Worm (Caenorhabditis elegans) whole organism, late embryonic: ENCODE data around the gene srv-4.

Experiments
- C08G9.2 ChIP-seq: sonication (generic microtip); optimal IDR thresholded peaks from 2 replicates; lab custom pipeline; 2016; ENCODE audit warnings: mild to moderate bottlenecking, missing genetic modification characterization, moderate library complexity, missing compliant biosample characterization
- C38D4.7 ChIP-seq: fragments of 200-800 bp; sonication (Bioruptor generic); optimal IDR thresholded peaks from 2 replicates; lab custom pipeline; 2018; ENCODE audit warnings: mild to moderate bottlenecking, missing genetic modification characterization, moderate library complexity, missing compliant biosample characterization
- K02D7.2 ChIP-seq: sonication (generic microtip); optimal IDR thresholded peaks from 2 replicates; lab custom pipeline; 2017; ENCODE audit warnings: mild to moderate bottlenecking, missing genetic modification characterization, missing compliant biosample characterization
- Y22D7AL.16 ChIP-seq: sonication (generic microtip); optimal IDR thresholded peaks from 2 replicates; lab custom pipeline; 2016; ENCODE audit warnings: missing genetic modification characterization, missing compliant biosample characterization
- ceh-14 ChIP-seq: sonication (generic microtip); optimal IDR thresholded peaks from 2 replicates; lab custom pipeline; 2016; ENCODE audit warnings: missing genotype, missing genetic modification characterization, missing compliant biosample characterization
- ceh-18 ChIP-seq: sonication (generic microtip); optimal IDR thresholded peaks from 2 replicates; lab custom pipeline; 2016; ENCODE audit warnings: missing genetic modification characterization, missing compliant biosample characterization
- ceh-2 ChIP-seq: sonication (generic microtip); optimal IDR thresholded peaks from 2 replicates; lab custom pipeline; 2016; ENCODE audit warnings: missing genotype, missing genetic modification characterization, missing compliant biosample characterization
- ceh-24 ChIP-seq: sonication (generic microtip); optimal IDR thresholded peaks from 2 replicates; lab custom pipeline; 2016; ENCODE audit warnings: mild to moderate bottlenecking, missing genetic modification characterization, missing compliant biosample characterization
- ceh-30 ChIP-seq: fragments of 150-350 bp; optimal IDR thresholded peaks from 2 replicates; lab custom pipeline; 2014; ENCODE audit warnings: missing biosample characterization, missing genetic modification characterization
- ceh-45 ChIP-seq: fragments of 200-800 bp; sonication (Bioruptor generic); IDR thresholded peaks from 2 replicates; pipeline ENCODE4 v1.3.6; 2022; ENCODE audit warnings: missing genetic modification reagents, missing genetic modification characterization, missing compliant biosample characterization
- ceh-48 ChIP-seq: sonication (generic microtip); optimal IDR thresholded peaks from 2 replicates; lab custom pipeline; 2016; ENCODE audit warnings: missing genetic modification characterization, inconsistent platforms, missing compliant biosample characterization
- ceh-6 ChIP-seq: fragments of 200-800 bp; sonication (Bioruptor generic); optimal IDR thresholded peaks from 2 replicates; lab custom pipeline; 2018; ENCODE audit warnings: mild to moderate bottlenecking, missing genetic modification characterization, missing compliant biosample characterization
- dmd-4 ChIP-seq: sonication (generic microtip); optimal IDR thresholded peaks from 2 replicates; lab custom pipeline; 2016; ENCODE audit warnings: borderline replicate concordance, missing genetic modification characterization, missing compliant biosample characterization
- dve-1 ChIP-seq: sonication (generic microtip); optimal IDR thresholded peaks from 2 replicates; lab custom pipeline; 2017; ENCODE audit warnings: antibody characterized with exemption, mild to moderate bottlenecking, missing genetic modification characterization, missing compliant biosample characterization
- ets-4 ChIP-seq: sonication (generic microtip); optimal IDR thresholded peaks from 2 replicates; lab custom pipeline; 2016; ENCODE audit warnings: missing genetic modification characterization, missing compliant biosample characterization
- eyg-1 ChIP-seq: sonication (generic microtip); optimal IDR thresholded peaks from 2 replicates; lab custom pipeline; 2016; ENCODE audit warnings: missing genotype, missing genetic modification characterization, missing compliant biosample characterization
- fax-1 ChIP-seq: sonication (generic microtip); optimal IDR thresholded peaks from 2 replicates; lab custom pipeline; 2016; ENCODE audit warnings: missing genotype, missing genetic modification characterization, missing compliant biosample characterization
- fkh-10 ChIP-seq: fragments of 150-350 bp; optimal IDR thresholded peaks from 2 replicates; lab custom pipeline; 2014; ENCODE audit warnings: missing biosample characterization, missing genetic modification reagents, missing genetic modification characterization
- fkh-6 ChIP-seq: sonication (generic microtip); optimal IDR thresholded peaks from 2 replicates; lab custom pipeline; 2016; ENCODE audit warnings: missing genetic modification characterization, missing compliant biosample characterization
- gmeb-2 ChIP-seq: sonication (generic microtip); optimal IDR thresholded peaks from 2 replicates; lab custom pipeline; 2016; ENCODE audit warnings: missing genetic modification characterization, inconsistent platforms, missing compliant biosample characterization
- hlh-13 ChIP-seq: fragments of 200-800 bp; sonication (Bioruptor generic); optimal IDR thresholded peaks from 2 replicates; lab custom pipeline; 2018; ENCODE audit warnings: mild to moderate bottlenecking, missing genetic modification characterization, missing compliant biosample characterization
- hlh-6 ChIP-seq: sonication (generic microtip); optimal IDR thresholded peaks from 2 replicates; lab custom pipeline; 2016; ENCODE audit warnings: missing genotype, missing genetic modification characterization, missing compliant biosample characterization
- hlh-8 ChIP-seq: sonication (generic microtip); optimal IDR thresholded peaks from 2 replicates; lab custom pipeline; 2016; ENCODE audit warnings: missing genotype, missing genetic modification characterization, missing compliant biosample characterization
- mec-3 ChIP-seq: sonication (generic microtip); optimal IDR thresholded peaks from 2 replicates; lab custom pipeline; 2016; ENCODE audit warnings: borderline replicate concordance, missing genetic modification characterization, missing compliant biosample characterization
- nfya-1 ChIP-seq: sonication (generic microtip); optimal IDR thresholded peaks from 2 replicates; lab custom pipeline; 2017; ENCODE audit warnings: missing genetic modification characterization, mild to moderate bottlenecking, missing compliant biosample characterization, antibody characterized with exemption, moderate library complexity
- nhr-11 ChIP-seq: fragments of 150-350 bp; optimal IDR thresholded peaks from 2 replicates; lab custom pipeline; 2014; ENCODE audit warnings: missing biosample characterization, missing genetic modification characterization
- nhr-232 ChIP-seq: sonication (generic microtip); optimal IDR thresholded peaks from 2 replicates; lab custom pipeline; 2016; ENCODE audit warnings: missing genetic modification characterization, missing compliant biosample characterization
- pax-1 ChIP-seq: fragments of 150-350 bp; optimal IDR thresholded peaks from 2 replicates; lab custom pipeline; 2014; ENCODE audit warnings: missing biosample characterization, missing genetic modification characterization
- sdc-2 ChIP-seq: sonication (generic microtip); optimal IDR thresholded peaks from 2 replicates; lab custom pipeline; 2016; ENCODE audit warnings: missing genotype, missing genetic modification characterization, missing compliant biosample characterization
- sox-2 ChIP-seq: fragments of 200-800 bp; sonication (Bioruptor generic); IDR thresholded peaks from 2 replicates; pipeline ENCODE4 v1.3.6; 2022; ENCODE audit warnings: missing genetic modification reagents, missing genetic modification characterization, missing compliant biosample characterization
- sox-4 ChIP-seq: sonication (generic microtip); optimal IDR thresholded peaks from 2 replicates; lab custom pipeline; 2017; ENCODE audit warnings: mild to moderate bottlenecking, missing genetic modification characterization, inconsistent platforms, missing compliant biosample characterization
- syd-9 ChIP-seq: sonication (generic microtip); optimal IDR thresholded peaks from 2 replicates; lab custom pipeline; 2016; ENCODE audit warnings: mild to moderate bottlenecking, missing genetic modification characterization, moderate library complexity, missing compliant biosample characterization
- tbx-2 ChIP-seq: sonication (generic microtip); optimal IDR thresholded peaks from 2 replicates; lab custom pipeline; 2016; ENCODE audit warnings: missing genetic modification characterization, missing compliant biosample characterization
- tbx-7 ChIP-seq: sonication (generic microtip); optimal IDR thresholded peaks from 2 replicates; lab custom pipeline; 2016; ENCODE audit warnings: missing genotype, missing genetic modification characterization, missing compliant biosample characterization
- ttx-3 ChIP-seq: sonication (generic microtip); optimal IDR thresholded peaks from 2 replicates; lab custom pipeline; 2016; ENCODE audit warnings: missing genetic modification reagents, missing genetic modification characterization, missing compliant biosample characterization
- unc-3 ChIP-seq, 2 experiments: fragments of 200-800 bp in 1 of 2; sonication (Bioruptor generic) in 1 of 2; sonication (generic microtip) in 1 of 2; conservative IDR thresholded peaks in 1 of 2; optimal IDR thresholded peaks in 1 of 2; 2 replicates each; pipeline versions ENCODE4 v1.3.6 to Lab custom; 2016 to 2022; ENCODE audit warnings: missing compliant biosample characterization in 2 of 2, missing genetic modification characterization in 2 of 2, missing genetic modification reagents in 1 of 2
- ztf-16 ChIP-seq: sonication (generic microtip); optimal IDR thresholded peaks from 2 replicates; lab custom pipeline; 2017; ENCODE audit warnings: missing genetic modification characterization, missing compliant biosample characterization

The srv-4 gene

DNA sequence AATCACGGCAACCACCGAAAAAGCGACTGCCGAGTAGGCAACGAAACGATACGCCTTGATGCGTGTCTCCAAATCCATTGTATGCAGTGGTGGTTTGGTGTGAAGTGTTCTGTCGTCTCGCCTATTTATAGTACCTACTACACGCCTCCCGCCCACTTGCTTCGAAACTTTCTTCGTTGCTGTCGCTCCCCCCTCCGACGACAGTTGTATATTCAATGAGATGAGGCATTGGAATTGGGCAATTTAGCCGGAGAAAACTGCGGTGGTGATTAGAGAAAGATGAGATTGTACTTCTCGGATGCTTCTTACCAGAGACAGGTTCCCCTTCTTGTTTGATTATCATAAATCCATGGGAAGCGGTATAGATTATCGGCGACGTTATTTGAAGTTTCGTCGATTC lies 43.7 kb downstream of the srv-4 start, which contains the start of gene col-34:
TSS of gene col-34 (minus strand) at position 101 of the 400 bp plus-strand sequence.
- TF ChIP-seq syd-9 = no peak
- no peak for TF ChIP-seq dmd-4 (tag; lab: Kevin White, UChicago)
- TF ChIP-seq ceh-18 = no peak
- no peak for TF ChIP-seq hlh-8 (tag; lab: Kevin White, UChicago)
- no peak for TF ChIP-seq tbx-2 (tag; lab: Kevin White, UChicago)
- no peak for TF ChIP-seq fkh-10 (GFP tag; lab: Kevin White, UChicago)
- TF ChIP-seq ets-4 (tag; lab: Kevin White, UChicago) = no peak
- no peak for TF ChIP-seq K02D7.2
- TF ChIP-seq eyg-1 (tag; lab: Kevin White, UChicago) = no peak
- TF ChIP-seq, all 69 proteins: peak for 0

DNA sequence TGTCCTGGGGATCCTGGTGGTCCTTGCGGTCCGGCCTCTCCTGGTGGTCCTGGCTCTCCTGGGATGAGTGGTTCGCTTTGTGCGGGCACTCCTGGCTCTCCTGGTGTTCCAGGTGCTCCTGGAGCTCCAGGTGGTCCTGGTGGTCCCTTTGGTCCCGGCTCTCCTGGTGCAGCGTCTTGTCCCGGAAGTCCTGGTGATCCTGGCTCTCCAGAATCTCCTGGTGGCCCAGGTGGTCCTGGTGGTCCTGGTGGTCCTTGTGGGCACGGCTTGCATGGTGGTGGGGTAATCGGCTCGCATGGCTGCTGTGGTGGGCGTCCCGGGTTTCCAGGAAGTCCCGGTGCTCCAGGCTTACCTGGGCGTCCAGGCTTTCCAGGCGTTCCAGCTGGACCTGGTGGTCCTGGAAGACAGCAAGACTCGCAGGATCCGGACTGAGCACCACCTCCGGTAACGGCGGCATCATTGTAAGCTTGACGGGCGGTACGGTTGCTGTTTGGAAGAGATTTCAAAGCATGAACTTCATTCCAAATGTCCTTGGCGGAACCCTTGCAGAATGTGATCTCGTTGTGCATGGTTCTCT lies 44.3 kb downstream of the srv-4 start:
- TF ChIP-seq dmd-4 (tag; lab: Kevin White, UChicago) (peak; percentile 95), sdc-2 (tag; lab: Kevin White, UChicago) (peak; percentile 20), hlh-6 (peak; percentile 18), gmeb-2 (tag; lab: Kevin White, UChicago) (no peak), nfya-1 (tag; lab: Kevin White, UChicago) (no peak), ceh-24 (no peak)

DNA sequence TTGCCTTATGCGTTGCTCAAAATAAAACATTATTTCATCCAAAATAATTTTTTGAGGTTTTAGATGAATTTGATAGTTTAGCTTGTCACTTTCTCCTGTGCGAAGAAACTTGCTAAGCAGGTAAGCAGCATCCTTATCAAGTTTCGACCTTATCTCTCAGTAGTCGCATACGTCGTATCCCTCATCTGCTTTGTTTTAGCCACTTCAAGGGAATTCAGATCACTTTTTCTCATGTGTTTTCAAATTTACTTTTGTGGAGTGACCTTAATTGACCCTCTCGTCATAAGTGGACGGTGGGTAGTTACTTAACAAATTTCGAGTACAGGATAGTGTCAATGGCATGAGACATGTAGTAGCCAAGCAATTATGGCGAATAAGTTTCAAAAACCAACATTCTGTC lies 51.6 kb downstream of the srv-4 start:
- TF ChIP-seq ttx-3 (tag; lab: Kevin White, UChicago) (no peak), fkh-6 (no peak), unc-3 (GFP tag; conservative IDR thresholded peaks at IDR 0.05; lab: Robert Waterston, UW) (no peak), unc-3 (tag; optimal IDR thresholded peaks at IDR 0.05; lab: Kevin White, UChicago) (no peak), nhr-232 (tag; lab: Kevin White, UChicago) (no peak), ceh-45 (no peak), fax-1 (tag; lab: Kevin White, UChicago) (no peak), dve-1 (no peak), dmd-4 (tag; lab: Kevin White, UChicago) (no peak), sox-4 (no peak), ztf-16 (no peak), ceh-48 (tag; lab: Kevin White, UChicago) (no peak), tbx-2 (tag; lab: Kevin White, UChicago) (no peak), hlh-13 (no peak), tbx-7 (tag; lab: Kevin White, UChicago) (no peak), sdc-2 (tag; lab: Kevin White, UChicago) (no peak), ceh-6 (GFP tag; lab: Kevin White, UChicago) (no peak)

DNA sequence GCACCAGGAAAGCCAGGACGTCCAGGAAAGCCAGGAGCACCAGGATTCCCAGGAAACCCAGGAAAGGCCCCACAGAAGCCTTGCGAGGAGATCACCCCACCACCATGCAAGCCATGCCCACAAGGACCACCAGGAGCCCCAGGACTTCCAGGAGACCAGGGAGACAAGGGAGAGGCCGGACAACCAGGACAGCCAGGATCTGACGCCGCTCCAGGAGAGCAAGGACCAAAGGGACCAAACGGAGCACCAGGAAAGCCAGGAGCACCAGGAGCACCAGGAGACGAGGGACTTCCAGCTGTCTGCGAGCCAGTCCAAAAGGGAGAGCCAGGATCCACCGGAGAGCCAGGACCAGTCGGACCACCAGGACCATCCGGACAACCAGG lies 52.2 kb downstream of the srv-4 start:
- TF ChIP-seq C08G9.2 = peak; percentile 1
- no peak for TF ChIP-seq sox-2 (GFP tag; lab: Robert Waterston, UW)
- TF ChIP-seq nhr-11 = no peak
- TF ChIP-seq nfya-1 (tag; lab: Kevin White, UChicago) = no peak
- TF ChIP-seq ceh-14 (tag; lab: Kevin White, UChicago) = no peak
- TF ChIP-seq ceh-30 (tag; lab: Kevin White, UChicago) = no peak
- TF ChIP-seq tbx-7 (tag; lab: Kevin White, UChicago) = no peak
- TF ChIP-seq Y22D7AL.16 (tag; lab: Kevin White, UChicago) = no peak
- TF ChIP-seq hlh-13 = no peak
- TF ChIP-seq C38D4.7 (GFP tag; lab: Kevin White, UChicago) = no peak
- no peak for TF ChIP-seq sdc-2 (tag; lab: Kevin White, UChicago)
- no peak for TF ChIP-seq pax-1 (tag; lab: Kevin White, UChicago)
- no peak for TF ChIP-seq ceh-2 (tag; lab: Kevin White, UChicago)
- no peak for TF ChIP-seq ceh-45
- TF ChIP-seq mec-3 (tag; lab: Kevin White, UChicago) = peak; percentile 25
- TF ChIP-seq ceh-24 = no peak
